Worm (Caenorhabditis elegans) whole organism, early embryonic: ENCODE data around the gene F40A3.1.

Experiments used
- F13C5.2 ChIP-seq: sonication (generic microtip); optimal IDR thresholded peaks from 2 replicates; lab custom pipeline; 2017; ENCODE audit warnings: mild to moderate bottlenecking, missing genetic modification characterization, inconsistent platforms, missing compliant biosample characterization
- aly-1 ChIP-seq: sonication (generic microtip); optimal IDR thresholded peaks from 2 replicates; lab custom pipeline; 2016; ENCODE audit warnings: missing genetic modification characterization, missing compliant biosample characterization
- ama-1 ChIP-seq: fragments of 150-350 bp; optimal IDR thresholded peaks from 2 replicates; lab custom pipeline; 2014
- hmbx-1 ChIP-seq: sonication (generic microtip); optimal IDR thresholded peaks from 2 replicates; lab custom pipeline; 2016; ENCODE audit warnings: mild to moderate bottlenecking, missing genetic modification characterization, missing compliant biosample characterization
- scrt-1 ChIP-seq: fragments of 200-800 bp; sonication (Bioruptor generic); IDR thresholded peaks from 2 replicates; pipeline ENCODE4 v1.3.6; 2022; ENCODE audit warnings: missing genetic modification characterization, missing compliant biosample characterization
- sea-1 ChIP-seq: fragments of 200-800 bp; sonication (Bioruptor generic); conservative IDR thresholded peaks from 2 replicates; pipeline ENCODE4 v1.3.6; 2022; ENCODE audit warnings: missing genetic modification characterization, missing compliant biosample characterization
- tra-4 ChIP-seq: sonication (generic microtip); optimal IDR thresholded peaks from 2 replicates; lab custom pipeline; 2017; ENCODE audit warnings: missing genetic modification characterization, missing compliant biosample characterization

DNA sequence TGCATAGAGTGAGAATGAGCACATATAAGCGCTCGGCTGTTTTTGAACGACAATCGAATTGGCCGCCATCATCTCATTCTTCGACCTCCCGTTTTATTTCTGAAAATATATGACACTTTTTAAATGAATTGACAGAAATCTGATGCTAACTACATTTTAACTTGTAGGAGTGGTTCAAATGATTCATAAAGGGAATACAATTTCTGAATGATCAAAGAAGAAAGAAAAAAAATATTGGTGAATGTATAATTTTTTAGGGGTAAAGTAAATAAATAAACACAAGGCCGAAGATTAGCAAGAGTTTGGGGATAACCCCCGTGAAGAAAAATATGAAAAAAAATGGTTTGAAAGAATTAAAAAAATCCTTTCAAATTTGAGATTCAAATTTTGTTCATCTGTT, 26.7 kb upstream of the F40A3.1 start, which contains the start of gene C37C3.11:
- TF ChIP-seq tra-4 (tag; lab: Kevin White, UChicago) (no peak), scrt-1 (GFP tag; lab: Robert Waterston, UW) (no peak), ama-1 (lab: Kevin White, UChicago) (no peak), hmbx-1 (tag; lab: Kevin White, UChicago) (no peak), sea-1 (GFP tag; lab: Robert Waterston, UW) (no peak), F13C5.2 (tag; lab: Kevin White, UChicago) (no peak), aly-1 (tag; lab: Kevin White, UChicago) (no peak)
